Worm (Caenorhabditis elegans) whole organism, dauer: ENCODE data around the gene C07H4.1.

Experiments
- unc-62 ChIP-seq: sonication (generic microtip); optimal IDR thresholded peaks from 2 replicates; lab custom pipeline; 2017; ENCODE audit warnings: missing biosample characterization, missing genetic modification reagents, missing genetic modification characterization

C07H4.1 gene

DNA sequence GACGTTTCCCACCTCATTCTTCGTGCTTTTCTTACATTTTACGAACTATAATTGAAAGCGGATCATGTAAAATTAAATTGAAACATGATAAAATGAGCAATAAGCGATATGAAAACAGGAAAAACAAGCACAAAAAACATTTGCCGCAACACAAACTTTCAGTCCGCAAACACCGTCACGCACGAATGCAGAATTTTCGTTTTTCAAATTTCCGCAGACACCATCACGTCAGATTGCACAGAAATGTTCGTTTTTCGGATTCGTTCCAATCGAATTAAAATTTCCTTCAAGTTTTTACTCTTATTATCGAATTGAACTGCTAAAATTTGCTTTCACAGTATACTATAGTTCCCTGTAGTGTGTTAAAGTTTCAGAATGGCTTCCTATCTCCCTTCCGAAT is 38.9 kb downstream of the C07H4.1 start, which contains the start of gene chmp-7:
TSS of gene chmp-7 (plus strand) at position 369 of the 400 bp plus-strand sequence.
- TF ChIP-seq unc-62 (GFP tag; lab: Kevin White, UChicago): no peak

DNA sequence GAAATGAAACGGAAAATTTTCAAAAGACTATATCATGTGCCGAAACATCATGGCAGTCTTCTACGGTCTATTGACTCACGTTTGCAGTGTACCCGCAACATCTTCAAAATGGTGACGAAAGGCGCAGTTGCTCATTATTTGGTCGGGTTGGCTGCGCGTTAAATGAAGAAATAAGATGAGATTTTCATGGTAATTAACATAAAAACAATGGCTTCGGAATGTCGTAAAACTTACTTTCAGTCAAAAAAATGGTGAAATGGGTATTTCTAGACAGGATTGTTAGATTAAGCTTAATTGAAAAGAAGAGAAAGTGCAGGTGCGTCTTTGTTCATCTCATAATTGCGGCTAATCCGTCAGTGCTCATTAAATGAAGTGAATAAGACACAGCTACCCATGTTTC is 39.9 kb downstream of the C07H4.1 start, which contains the start of gene T24B8.7:
TSS of gene T24B8.7 (minus strand) at position 101 of the 400 bp plus-strand sequence.
- TF ChIP-seq unc-62 (GFP tag; lab: Kevin White, UChicago): no peak

DNA sequence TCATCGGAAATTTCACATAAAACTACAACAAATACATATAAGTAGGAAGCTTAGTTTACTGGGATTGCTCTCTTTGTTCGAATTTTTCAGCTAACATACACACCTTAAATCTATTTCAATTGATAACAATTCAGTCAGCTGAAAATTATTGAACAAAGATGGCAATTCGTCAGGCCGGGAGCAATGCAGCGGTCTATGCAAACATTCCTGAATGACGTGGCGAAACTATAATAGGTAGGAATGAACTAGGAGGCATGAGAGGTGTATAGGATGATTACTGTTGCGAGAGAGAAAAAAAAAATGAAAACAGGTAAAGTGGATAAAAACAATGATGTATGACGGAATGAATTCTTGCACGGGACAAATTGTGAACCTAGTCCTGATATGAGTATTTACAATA is 51.4 kb downstream of the C07H4.1 start:
- no peak for TF ChIP-seq unc-62 (GFP tag; lab: Kevin White, UChicago)

DNA sequence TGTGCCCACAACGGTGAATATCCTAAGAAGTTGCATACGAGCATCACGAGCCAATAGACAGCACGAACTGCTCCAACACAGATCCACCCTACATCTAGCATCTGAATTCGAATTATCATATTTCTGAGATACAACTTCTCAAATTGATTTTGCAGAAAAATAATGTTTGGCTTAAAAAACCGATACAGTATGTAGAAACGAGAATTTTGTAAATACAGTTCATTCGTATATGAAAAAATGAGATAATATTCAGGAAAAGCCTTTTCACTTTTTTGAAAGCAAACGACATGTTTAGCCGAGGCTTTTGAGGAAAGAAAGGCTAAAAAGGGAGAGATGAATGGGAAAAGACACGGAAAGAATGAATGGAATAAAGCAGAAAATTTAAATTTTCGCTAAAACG is 52.2 kb downstream of the C07H4.1 start, which contains the start of gene F37B12.3:
TSS of gene F37B12.3 (minus strand) at position 101 of the 400 bp plus-strand sequence.
- no peak for TF ChIP-seq unc-62 (GFP tag; lab: Kevin White, UChicago)
